Fruit fly (Drosophila melanogaster) whole organism, embryonic: ENCODE results near the gene CG10959.

Source experiments
- CG11093 ChIP-seq: fragments of 200-800 bp; sonication (Bioruptor generic); IDR thresholded peaks from 3 replicates; pipeline ENCODE4 v1.3.6; 2022; ENCODE audit warnings: missing biosample characterization, missing genetic modification characterization
- CG15696 ChIP-seq: fragments of 200-800 bp; sonication (Bioruptor generic); optimal IDR thresholded peaks from 2 replicates; lab custom pipeline; 2019; ENCODE audit warnings: missing biosample characterization, mild to moderate bottlenecking, missing genetic modification characterization, moderate library complexity
- CG4360 ChIP-seq: fragments of 200-800 bp; sonication (Bioruptor generic); IDR thresholded peaks from 2 replicates; pipeline ENCODE4 v1.3.6; 2022; ENCODE audit warnings: missing biosample characterization, missing genetic modification characterization

dm6 chrX:8135420-8135874, 13.1 kb upstream of the CG10959 start, which contains the start of the genes cyr and CG2120:
- TF ChIP-seq CG4360 (GFP tag; lab: Robert Waterston, UW) = no peak
- no peak for TF ChIP-seq CG15696 (tag; lab: Kevin White, UChicago)
- no peak for TF ChIP-seq CG11093
